Worm (Caenorhabditis elegans) whole organism, late embryonic: Measurements from ENCODE around the gene clec-189.

Source experiments
- T23F11.4 ChIP-seq: fragments of 200-800 bp; sonication (Bioruptor generic); optimal IDR thresholded peaks from 2 replicates; lab custom pipeline; 2018; ENCODE audit warnings: mild to moderate bottlenecking, missing genetic modification characterization, missing compliant biosample characterization
- elt-2 ChIP-seq: sonication (generic microtip); optimal IDR thresholded peaks from 2 replicates; lab custom pipeline; 2016; ENCODE audit warnings: missing genetic modification reagents, missing genetic modification characterization, missing compliant biosample characterization
- sox-4 ChIP-seq: sonication (generic microtip); optimal IDR thresholded peaks from 2 replicates; lab custom pipeline; 2017; ENCODE audit warnings: mild to moderate bottlenecking, missing genetic modification characterization, inconsistent platforms, missing compliant biosample characterization

ce11 chrIV:15165602-15166001, 45.0 kb downstream of the clec-189 start:
- no peak for TF ChIP-seq sox-4 (tag; lab: Kevin White, UChicago)
- no peak for TF ChIP-seq T23F11.4 (GFP tag; lab: Kevin White, UChicago)
- no peak for TF ChIP-seq elt-2
